Fruit fly (Drosophila melanogaster) whole organism, adult: Measurements from ENCODE around the gene CG6000.

Experiments
- CG12768 ChIP-seq: fragments of 200-800 bp; sonication (Bioruptor generic); optimal IDR thresholded peaks from 2 replicates; lab custom pipeline; 2017; ENCODE audit warnings: missing biosample characterization, missing genetic modification characterization, mild to moderate bottlenecking, moderate library complexity, missing genetic modification reagents
- CG1620 ChIP-seq: fragments of 200-800 bp; sonication (Bioruptor generic); optimal IDR thresholded peaks from 2 replicates; lab custom pipeline; 2016; ENCODE audit warnings: missing biosample characterization, missing genetic modification characterization
- CG5204 ChIP-seq: fragments of 200-800 bp; sonication (Bioruptor generic); optimal IDR thresholded peaks from 2 replicates; lab custom pipeline; 2016; ENCODE audit warnings: missing biosample characterization, missing genetic modification characterization
- CG7101 ChIP-seq: fragments of 200-800 bp; sonication (Bioruptor generic); optimal IDR thresholded peaks from 2 replicates; lab custom pipeline; 2018; ENCODE audit warnings: missing biosample characterization, mild to moderate bottlenecking, missing genetic modification characterization, moderate library complexity
- Crg-1 ChIP-seq: fragments of 200-800 bp; sonication (Bioruptor generic); optimal IDR thresholded peaks from 2 replicates; lab custom pipeline; 2016; ENCODE audit warnings: missing biosample characterization, missing genetic modification characterization
- Mnt ChIP-seq: fragments of 200-800 bp; sonication (Bioruptor generic); optimal IDR thresholded peaks from 2 replicates; lab custom pipeline; 2016; ENCODE audit warnings: missing biosample characterization, mild to moderate bottlenecking, missing genetic modification characterization
- cnc ChIP-seq, 2 experiments: fragments of >200 bp; optimal IDR thresholded peaks; 2 replicates each; lab custom pipeline; 2017
- kay ChIP-seq: fragments of 200-800 bp; sonication (Bioruptor generic); peaks from one replicate; lab custom pipeline; 2016; ENCODE audit warnings: missing biosample characterization, missing genetic modification characterization, borderline replicate concordance
- tj ChIP-seq: fragments of 200-800 bp; sonication (Bioruptor generic); optimal IDR thresholded peaks from 3 replicates; lab custom pipeline; 2017; ENCODE audit warnings: missing biosample characterization, mild to moderate bottlenecking, missing genetic modification characterization, moderate library complexity
- toe ChIP-seq: fragments of 200-800 bp; sonication (Bioruptor generic); optimal IDR thresholded peaks from 2 replicates; lab custom pipeline; 2016; ENCODE audit warnings: missing biosample characterization, missing genetic modification characterization

dm6 chr3R:24101437-24101836 lies 47.2 kb downstream of the CG6000 start:
- TF ChIP-seq toe: no peak
- TF ChIP-seq cnc (optimal IDR thresholded peaks at IDR 0.05; lab: Kevin White, UChicago): no peak
- no peak for TF ChIP-seq Crg-1 (GFP tag; lab: Kevin White, UChicago)
- TF ChIP-seq kay: no peak
- no peak for TF ChIP-seq CG7101 (tag; lab: Kevin White, UChicago)
- peak; percentile 71 for TF ChIP-seq tj (GFP tag; lab: Kevin White, UChicago)
- no peak for TF ChIP-seq CG1620 (GFP tag; lab: Kevin White, UChicago)
- TF ChIP-seq CG5204 (GFP tag; lab: Kevin White, UChicago): no peak
- no peak for TF ChIP-seq CG12768
- TF ChIP-seq Mnt: no peak
